Fruit fly (Drosophila melanogaster) S2 (cell line): ENCODE measurements around the gene CG4098.

Experiments used
- CG8478 ChIP-seq: fragments of >200 bp; optimal IDR thresholded peaks from 2 replicates; lab custom pipeline; 2018
- CTCF ChIP-seq, 2 experiments: fragments of >200 bp; optimal IDR thresholded peaks; 2 replicates each; lab custom pipeline; 2018

DNA sequence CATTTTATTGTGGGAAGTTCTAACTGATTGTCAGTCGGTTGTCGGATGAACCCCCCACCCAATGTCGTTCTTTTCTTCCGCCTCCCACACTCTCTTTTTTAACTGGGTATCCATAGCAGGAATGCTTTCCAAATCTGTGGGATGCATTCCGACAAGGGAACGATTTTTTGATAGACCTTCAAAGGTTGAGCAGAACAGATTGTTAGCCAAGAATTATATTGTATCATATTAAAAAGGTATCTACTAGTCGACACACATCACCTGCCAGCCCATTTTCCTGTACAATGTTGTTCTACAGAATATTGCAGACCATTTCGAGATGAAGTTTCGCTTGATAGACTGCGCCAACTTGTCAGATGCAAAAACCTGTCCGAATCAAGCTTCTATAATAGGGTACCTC lies 20.6 kb upstream of the CG4098 start:
- TF ChIP-seq CG8478, result no peak
- no peak for TF ChIP-seq CTCF (optimal IDR thresholded peaks at IDR 0.05; lab: Kevin White, UChicago)
